Worm (Caenorhabditis elegans): ENCODE data around the gene ZK836.3.

The ZK836.3 gene

ce11 chrV:12208678-12209077 is 12.9 kb upstream of the ZK836.3 start (continued):
- peak in 1 of 2 experiments; percentile 58 for TF ChIP-seq unc-62 (GFP tag; optimal IDR thresholded peaks at IDR 0.05 in 1 of 2)
- TF ChIP-seq unc-62 (tag; optimal IDR thresholded peaks at IDR 0.05) = no peak
- peak; percentile 3 for TF ChIP-seq pqm-1 (tag; optimal IDR thresholded peaks at IDR 0.05)
- no peak for TF ChIP-seq hlh-30 (tag; optimal IDR thresholded peaks at IDR 0.05; ENCODE audit: insufficient read depth)
- no peak for TF ChIP-seq spr-1 (tag; optimal IDR thresholded peaks at IDR 0.05)
- TF ChIP-seq dmd-9 (GFP tag; IDR thresholded peaks at IDR 0.05) = no peak

- TF ChIP-seq hlh-11 (tag; optimal IDR thresholded peaks at IDR 0.05) (peak; percentile 72), nhr-28 (tag; optimal IDR thresholded peaks at IDR 0.05) (peak; percentile 63), mdl-1 (tag; optimal IDR thresholded peaks at IDR 0.05) (peak in 1 of 2 experiments; percentile 57), ceh-82 (tag; optimal IDR thresholded peaks at IDR 0.05) (no peak), php-3 (GFP tag; IDR thresholded peaks at IDR 0.05) (0 out of 2 replicates have a peak, but pooled peaks have one; percentile 14), mxl-3 (GFP tag; optimal IDR thresholded peaks at IDR 0.05) (peak; percentile 77), hlh-30 (tag; optimal IDR thresholded peaks at IDR 0.05; ENCODE audit: insufficient read depth) (peak; percentile 34), unc-130 (GFP tag; optimal IDR thresholded peaks at IDR 0.05) (no peak), lsy-2 (tag; optimal IDR thresholded peaks at IDR 0.05) (peak in 1 of 2 experiments; percentile 4), nhr-48 (tag; optimal IDR thresholded peaks at IDR 0.05) (peak; percentile 60), lin-29 (GFP tag; IDR thresholded peaks at IDR 0.05) (no peak)
Observed at ce11 chrV:12199474-12199873, 3.7 kb upstream of the ZK836.3 start.

DNA sequence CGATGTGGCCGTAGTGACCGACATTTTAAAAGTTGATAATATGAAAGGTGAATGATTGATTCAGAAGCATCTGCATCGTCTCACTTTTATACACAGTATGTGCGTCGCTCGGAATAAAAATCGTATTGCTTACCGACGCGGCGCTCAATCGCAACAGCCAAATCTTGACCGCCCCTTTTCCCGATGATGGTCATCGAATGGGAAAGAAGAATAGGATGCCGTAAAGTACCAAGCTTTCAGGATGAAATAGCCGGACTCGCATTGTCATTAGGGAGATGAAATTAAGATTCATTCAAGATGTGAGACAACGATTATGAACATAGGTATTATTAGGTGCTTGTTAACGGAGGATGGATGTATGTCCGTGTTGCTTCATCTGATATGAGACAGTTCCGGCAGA is 2.8 kb upstream of the ZK836.3 start, which contains the start of gene lon-3:
lon-3 (minus strand) TSS at position 101 of the 400 bp plus-strand sequence.
- TF ChIP-seq dmd-8 (GFP tag; IDR thresholded peaks at IDR 0.05) = no peak
- no peak for TF ChIP-seq jun-1 (tag; optimal IDR thresholded peaks at IDR 0.05)
- no peak for TF ChIP-seq pha-4 (GFP tag; IDR thresholded peaks at IDR 0.05)
- TF ChIP-seq pha-4 (tag; optimal IDR thresholded peaks at IDR 0.05) = no peak
- TF ChIP-seq hif-1 (tag; optimal IDR thresholded peaks at IDR 0.05) = no peak
- TF ChIP-seq ceh-20 (GFP tag; IDR thresholded peaks at IDR 0.05) = no peak
- no peak for TF ChIP-seq Y5F2A.4 (GFP tag; optimal IDR thresholded peaks at IDR 0.05)
- TF ChIP-seq daf-16 (GFP tag; optimal IDR thresholded peaks at IDR 0.05) = no peak
- no peak for TF ChIP-seq daf-16 (tag; optimal IDR thresholded peaks at IDR 0.05)
- no peak for TF ChIP-seq php-3 (GFP tag; IDR thresholded peaks at IDR 0.05)
- no peak for TF ChIP-seq gei-8 (GFP tag; optimal IDR thresholded peaks at IDR 0.05)
- TF ChIP-seq dve-1 (tag; optimal IDR thresholded peaks at IDR 0.05; ENCODE audit: insufficient read depth) = no peak
- TF ChIP-seq mdl-1 (tag; optimal IDR thresholded peaks at IDR 0.05) = no peak
- no peak for TF ChIP-seq unc-62 (GFP tag; optimal IDR thresholded peaks at IDR 0.05 in 1 of 2)
- TF ChIP-seq unc-62 (tag; optimal IDR thresholded peaks at IDR 0.05) = no peak
- TF ChIP-seq tra-1 (GFP tag; IDR thresholded peaks at IDR 0.05) = no peak
- no peak for TF ChIP-seq Y105C5A.15 (GFP tag; IDR thresholded peaks at IDR 0.05)
- no peak for TF ChIP-seq lir-3 (tag; optimal IDR thresholded peaks at IDR 0.05)
- no peak for TF ChIP-seq nhr-11 (tag; optimal IDR thresholded peaks at IDR 0.05)

- TF ChIP-seq nhr-77 (tag; optimal IDR thresholded peaks at IDR 0.05) (no peak), unc-62 (GFP tag; optimal IDR thresholded peaks at IDR 0.05 in 1 of 2) (peak in 1 of 2 experiments; percentile 61), unc-62 (tag; optimal IDR thresholded peaks at IDR 0.05) (no peak), lin-39 (tag; optimal IDR thresholded peaks at IDR 0.05) (no peak), aly-2 (tag; optimal IDR thresholded peaks at IDR 0.05) (no peak), zip-2 (tag; optimal IDR thresholded peaks at IDR 0.05) (no peak), dmd-8 (GFP tag; IDR thresholded peaks at IDR 0.05) (0 out of 2 replicates have a peak, but pooled peaks have one; percentile 11), dmd-9 (GFP tag; IDR thresholded peaks at IDR 0.05) (no peak), set-16 (GFP tag; IDR thresholded peaks at IDR 0.05) (peak; percentile 88), lin-29 (GFP tag; IDR thresholded peaks at IDR 0.05) (no peak), aha-1 (tag) (peak; percentile 25), hlh-11 (tag; optimal IDR thresholded peaks at IDR 0.05) (no peak)
Observed at ce11 chrV:12197748-12198147, 2.0 kb upstream of the ZK836.3 start.
